Worm (Caenorhabditis elegans) whole organism, mixed stage, embryonic: ENCODE data around the gene ttr-9.

Experiments used
- ceh-43 ChIP-seq: fragments of 200-800 bp; sonication (Bioruptor generic); optimal IDR thresholded peaks from 2 replicates; lab custom pipeline; 2018; ENCODE audit warnings: mild to moderate bottlenecking, missing genetic modification characterization, moderate library complexity, missing compliant biosample characterization
- drap-1 ChIP-seq: fragments of 200-800 bp; sonication (Bioruptor generic); optimal IDR thresholded peaks from 3 replicates; lab custom pipeline; 2018; ENCODE audit warnings: mild to moderate bottlenecking, missing genetic modification characterization, missing compliant biosample characterization
- snpc-4 ChIP-seq: fragments of 150-350 bp; optimal IDR thresholded peaks from 2 replicates; lab custom pipeline; 2014; ENCODE audit warnings: missing biosample characterization, missing genetic modification characterization
- sptf-1 ChIP-seq: sonication (generic microtip); optimal IDR thresholded peaks from 2 replicates; lab custom pipeline; 2017; ENCODE audit warnings: mild to moderate bottlenecking, missing genetic modification characterization, moderate library complexity, missing compliant biosample characterization

- TF ChIP-seq sptf-1 (no peak), snpc-4 (tag; lab: Kevin White, UChicago) (no peak), ceh-43 (GFP tag; lab: Kevin White, UChicago) (no peak), drap-1 (GFP tag; lab: Kevin White, UChicago) (no peak)
Observed at ce11 chrIV:9512836-9513235, 6.7 kb upstream of the ttr-9 start, which contains the start of gene C33A12.3.
